Worm (Caenorhabditis elegans) whole organism, mixed stage, embryonic: ENCODE measurements around the gene spig-7.

Experiments
- M03D4.4 ChIP-seq: sonication (generic microtip); optimal IDR thresholded peaks from 2 replicates; lab custom pipeline; 2017; ENCODE audit warnings: mild to moderate bottlenecking, missing genetic modification characterization, missing compliant biosample characterization
- bed-3 ChIP-seq: fragments of 200-800 bp; sonication (Bioruptor generic); optimal IDR thresholded peaks from 3 replicates; lab custom pipeline; 2018; ENCODE audit warnings: mild to moderate bottlenecking, missing genetic modification characterization, moderate library complexity, missing compliant biosample characterization
- blmp-1 ChIP-seq: fragments of 150-350 bp; optimal IDR thresholded peaks from 2 replicates; lab custom pipeline; 2014; ENCODE audit warnings: missing biosample characterization, missing genetic modification characterization
- ceh-39 ChIP-seq: fragments of 150-350 bp; optimal IDR thresholded peaks from 2 replicates; lab custom pipeline; 2014; ENCODE audit warnings: missing biosample characterization, missing genetic modification characterization
- ceh-43 ChIP-seq: fragments of 200-800 bp; sonication (Bioruptor generic); optimal IDR thresholded peaks from 2 replicates; lab custom pipeline; 2018; ENCODE audit warnings: mild to moderate bottlenecking, missing genetic modification characterization, moderate library complexity, missing compliant biosample characterization
- ceh-83 ChIP-seq: fragments of 200-800 bp; sonication (Bioruptor generic); optimal IDR thresholded peaks from 2 replicates; lab custom pipeline; 2018; ENCODE audit warnings: mild to moderate bottlenecking, missing genetic modification characterization, missing compliant biosample characterization
- ces-1 ChIP-seq: fragments of 150-350 bp; optimal IDR thresholded peaks from 2 replicates; lab custom pipeline; 2014; ENCODE audit warnings: missing biosample characterization, missing genetic modification reagents, missing genetic modification characterization
- cnd-1 ChIP-seq: fragments of 200-800 bp; sonication (Bioruptor generic); optimal IDR thresholded peaks from 2 replicates; lab custom pipeline; 2018; ENCODE audit warnings: mild to moderate bottlenecking, missing genetic modification characterization, missing compliant biosample characterization
- drap-1 ChIP-seq: fragments of 200-800 bp; sonication (Bioruptor generic); optimal IDR thresholded peaks from 3 replicates; lab custom pipeline; 2018; ENCODE audit warnings: mild to moderate bottlenecking, missing genetic modification characterization, missing compliant biosample characterization
- elt-1 ChIP-seq: sonication (generic microtip); optimal IDR thresholded peaks from 2 replicates; lab custom pipeline; 2017; ENCODE audit warnings: missing genetic modification characterization, mild to moderate bottlenecking, missing compliant biosample characterization, antibody characterized with exemption, moderate library complexity, borderline replicate concordance; ENCODE audit not compliant: insufficient read depth
- elt-3 ChIP-seq: fragments of 150-350 bp; optimal IDR thresholded peaks from 2 replicates; lab custom pipeline; 2014; ENCODE audit warnings: missing biosample characterization, missing genetic modification characterization
- flh-1 ChIP-seq: fragments of 200-800 bp; sonication (Bioruptor generic); optimal IDR thresholded peaks from 2 replicates; lab custom pipeline; 2018; ENCODE audit warnings: mild to moderate bottlenecking, missing genetic modification characterization, moderate library complexity, missing compliant biosample characterization
- ham-2 ChIP-seq: fragments of 200-800 bp; sonication (Bioruptor generic); optimal IDR thresholded peaks from 2 replicates; lab custom pipeline; 2018; ENCODE audit warnings: mild to moderate bottlenecking, missing genetic modification characterization, missing compliant biosample characterization
- hlh-1 ChIP-seq: fragments of 150-350 bp; optimal IDR thresholded peaks from 2 replicates; lab custom pipeline; 2014; ENCODE audit warnings: missing biosample characterization, missing genetic modification reagents, missing genetic modification characterization
- lin-13 ChIP-seq: fragments of 150-350 bp; optimal IDR thresholded peaks from 2 replicates; lab custom pipeline; 2014; ENCODE audit warnings: missing biosample characterization, missing genetic modification characterization
- lsy-2 ChIP-seq: fragments of 150-350 bp; optimal IDR thresholded peaks from 2 replicates; lab custom pipeline; 2014; ENCODE audit warnings: missing biosample characterization, missing genetic modification characterization
- mls-2 ChIP-seq: sonication (generic microtip); optimal IDR thresholded peaks from 2 replicates; lab custom pipeline; 2016; ENCODE audit warnings: mild to moderate bottlenecking, missing genetic modification characterization, moderate library complexity, missing compliant biosample characterization
- nhr-12 ChIP-seq: fragments of 150-350 bp; optimal IDR thresholded peaks from 2 replicates; lab custom pipeline; 2014; ENCODE audit warnings: missing biosample characterization, missing genetic modification characterization
- nhr-2 ChIP-seq: fragments of 150-350 bp; optimal IDR thresholded peaks from 2 replicates; lab custom pipeline; 2014; ENCODE audit warnings: missing biosample characterization, missing genetic modification characterization
- nhr-237 ChIP-seq: fragments of 150-350 bp; optimal IDR thresholded peaks from 2 replicates; lab custom pipeline; 2014; ENCODE audit warnings: missing biosample characterization, missing genetic modification characterization
- nhr-28 ChIP-seq: fragments of 150-350 bp; optimal IDR thresholded peaks from 2 replicates; lab custom pipeline; 2014; ENCODE audit warnings: missing biosample characterization, missing genetic modification characterization
- nhr-76 ChIP-seq: sonication (generic microtip); optimal IDR thresholded peaks from 2 replicates; lab custom pipeline; 2017; ENCODE audit warnings: missing biosample characterization, missing genetic modification characterization
- pha-4 ChIP-seq: fragments of 150-350 bp; optimal IDR thresholded peaks from 2 replicates; lab custom pipeline; 2018; ENCODE audit warnings: missing biosample characterization, missing genetic modification reagents, missing genetic modification characterization
- sem-2 ChIP-seq: fragments of 200-800 bp; sonication (Bioruptor generic); optimal IDR thresholded peaks from 2 replicates; lab custom pipeline; 2018; ENCODE audit warnings: mild to moderate bottlenecking, missing genetic modification characterization, missing compliant biosample characterization
- snpc-4 ChIP-seq: fragments of 150-350 bp; optimal IDR thresholded peaks from 2 replicates; lab custom pipeline; 2014; ENCODE audit warnings: missing biosample characterization, missing genetic modification characterization
- sptf-1 ChIP-seq: sonication (generic microtip); optimal IDR thresholded peaks from 2 replicates; lab custom pipeline; 2017; ENCODE audit warnings: mild to moderate bottlenecking, missing genetic modification characterization, moderate library complexity, missing compliant biosample characterization
- tbx-8 ChIP-seq: fragments of 200-800 bp; sonication (Bioruptor generic); optimal IDR thresholded peaks from 2 replicates; lab custom pipeline; 2018; ENCODE audit warnings: mild to moderate bottlenecking, missing genetic modification characterization, moderate library complexity, missing compliant biosample characterization
- unc-120 ChIP-seq: sonication (generic microtip); optimal IDR thresholded peaks from 2 replicates; lab custom pipeline; 2017; ENCODE audit warnings: missing genetic modification characterization, missing compliant biosample characterization; ENCODE audit not compliant: poor library complexity, severe bottlenecking
- unc-39 ChIP-seq: fragments of 150-350 bp; optimal IDR thresholded peaks from 2 replicates; lab custom pipeline; 2014; ENCODE audit warnings: missing biosample characterization, missing genetic modification characterization
- unc-62 ChIP-seq: fragments of 150-350 bp; optimal IDR thresholded peaks from 2 replicates; lab custom pipeline; 2014; ENCODE audit warnings: missing biosample characterization, missing genetic modification reagents, missing genetic modification characterization
- zip-8 ChIP-seq: fragments of 150-350 bp; optimal IDR thresholded peaks from 2 replicates; lab custom pipeline; 2014; ENCODE audit warnings: missing biosample characterization, missing genetic modification characterization
- ztf-11 ChIP-seq: fragments of 150-350 bp; optimal IDR thresholded peaks from 2 replicates; lab custom pipeline; 2014; ENCODE audit warnings: missing biosample characterization, missing genetic modification characterization

The spig-7 gene

ce11 chrV:1491510-1491909 lies 3.1 kb upstream of the spig-7 start, which contains the start of gene C38C3.6:
Gene C38C3.6 (minus strand): TSS chrV:1491610.
- TF ChIP-seq pha-4 (tag; lab: Kevin White, UChicago), result no peak
- TF ChIP-seq nhr-237, result no peak
- TF ChIP-seq lin-13 (tag; lab: Kevin White, UChicago), result no peak
- no peak for TF ChIP-seq cnd-1 (tag; lab: Kevin White, UChicago)
- no peak for TF ChIP-seq ceh-83
- TF ChIP-seq lsy-2, result no peak
- no peak for TF ChIP-seq nhr-2 (tag; lab: Kevin White, UChicago)
- TF ChIP-seq ces-1 (GFP tag; lab: Kevin White, UChicago), result no peak
- TF ChIP-seq, all 35 proteins: peak for 0

ce11 chrV:1495334-1495733 lies 765 bp downstream of the spig-7 start, which contains the start of gene C38C3.3:
Gene C38C3.3 (plus strand): TSS chrV:1495634.
- TF ChIP-seq nhr-12, result no peak
- TF ChIP-seq pha-4 (tag; lab: Kevin White, UChicago), result no peak
- TF ChIP-seq unc-39, result no peak
- TF ChIP-seq nhr-76 (tag; lab: Kevin White, UChicago), result no peak
- no peak for TF ChIP-seq hlh-1 (tag; lab: Kevin White, UChicago)
- TF ChIP-seq cnd-1 (tag; lab: Kevin White, UChicago), result no peak
- TF ChIP-seq ceh-39 (tag; lab: Kevin White, UChicago), result no peak
- TF ChIP-seq M03D4.4 (tag; lab: Kevin White, UChicago), result no peak
- no peak for TF ChIP-seq elt-1 (tag; lab: Kevin White, UChicago)
- TF ChIP-seq lsy-2, result no peak
- no peak for TF ChIP-seq sptf-1 (tag; lab: Kevin White, UChicago)
- no peak for TF ChIP-seq ztf-11
- no peak for TF ChIP-seq unc-120 (tag; lab: Kevin White, UChicago)
- no peak for TF ChIP-seq zip-8 (tag; lab: Kevin White, UChicago)
- no peak for TF ChIP-seq ham-2 (GFP tag; lab: Kevin White, UChicago)
- no peak for TF ChIP-seq snpc-4 (tag; lab: Kevin White, UChicago)
- no peak for TF ChIP-seq flh-1 (GFP tag; lab: Kevin White, UChicago)
- no peak for TF ChIP-seq ces-1 (GFP tag; lab: Kevin White, UChicago)
- TF ChIP-seq, all 35 proteins: peak for 0

- TF ChIP-seq sem-2 (GFP tag; lab: Kevin White, UChicago) (no peak), unc-39 (no peak), M03D4.4 (tag; lab: Kevin White, UChicago) (no peak), drap-1 (no peak), ceh-83 (no peak), nhr-28 (tag; lab: Kevin White, UChicago) (no peak), elt-3 (tag; lab: Kevin White, UChicago) (no peak), cnd-1 (tag; lab: Kevin White, UChicago) (no peak), mls-2 (no peak), ceh-39 (tag; lab: Kevin White, UChicago) (no peak), nhr-76 (tag; lab: Kevin White, UChicago) (no peak)
- TF ChIP-seq, all 35 proteins: peak for 0
Measured at ce11 chrV:1495752-1496151, 1.2 kb downstream of the spig-7 start.

DNA sequence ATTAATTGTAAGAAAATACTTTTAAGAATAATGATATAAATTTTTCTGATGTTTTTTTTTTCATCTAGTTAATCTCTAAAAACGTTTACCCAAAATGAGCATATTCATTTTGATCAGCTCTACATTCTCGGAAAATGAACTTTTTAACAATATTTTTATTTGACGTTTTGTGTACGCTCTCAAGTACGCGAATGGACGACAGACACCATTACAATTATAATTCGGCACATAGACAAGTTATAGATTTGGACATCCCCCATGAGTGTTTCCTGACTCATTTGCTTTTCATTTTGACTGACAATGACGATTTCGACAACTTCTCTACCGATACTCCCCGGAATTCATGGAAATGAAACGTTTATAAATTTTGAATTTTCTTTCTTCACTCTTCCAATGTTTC lies 4.6 kb downstream of the spig-7 start, which contains the start of gene sru-27:
Gene sru-27, plus strand, starts transcription at position 301 of the 400 bp plus-strand sequence.
- TF ChIP-seq tbx-8 (no peak), ceh-43 (GFP tag; lab: Kevin White, UChicago) (no peak), unc-120 (tag; lab: Kevin White, UChicago) (no peak), nhr-28 (tag; lab: Kevin White, UChicago) (no peak), bed-3 (GFP tag; lab: Kevin White, UChicago) (no peak), sptf-1 (tag; lab: Kevin White, UChicago) (no peak), ceh-83 (no peak), ztf-11 (no peak), drap-1 (no peak), unc-62 (GFP tag; lab: Kevin White, UChicago) (no peak), lin-13 (tag; lab: Kevin White, UChicago) (no peak), M03D4.4 (tag; lab: Kevin White, UChicago) (no peak), hlh-1 (tag; lab: Kevin White, UChicago) (no peak), cnd-1 (tag; lab: Kevin White, UChicago) (no peak), ces-1 (GFP tag; lab: Kevin White, UChicago) (no peak), blmp-1 (tag; lab: Kevin White, UChicago) (no peak), nhr-2 (tag; lab: Kevin White, UChicago) (no peak), pha-4 (tag; lab: Kevin White, UChicago) (no peak), nhr-76 (tag; lab: Kevin White, UChicago) (no peak)
